Fruit fly (Drosophila melanogaster) whole organism, embryonic: Measurements from ENCODE around the gene CG12239.

ENCODE experiments used
- Blimp-1 ChIP-seq: fragments of 200-800 bp; sonication (Bioruptor generic); optimal IDR thresholded peaks from 3 replicates; lab custom pipeline; 2018; ENCODE audit warnings: missing biosample characterization, missing genetic modification characterization, mild to moderate bottlenecking, moderate library complexity, missing genetic modification reagents
- C15 ChIP-seq: fragments of 200-800 bp; sonication (Bioruptor generic); IDR thresholded peaks from 3 replicates; pipeline ENCODE4 v1.3.6; 2022; ENCODE audit warnings: missing biosample characterization, missing genetic modification characterization
- CG10431 ChIP-seq: fragments of 200-800 bp; sonication (Bioruptor generic); optimal IDR thresholded peaks from 3 replicates; lab custom pipeline; 2018; ENCODE audit warnings: missing biosample characterization, mild to moderate bottlenecking, missing genetic modification characterization
- CG11695 ChIP-seq: fragments of 200-800 bp; sonication (Bioruptor generic); IDR thresholded peaks from 3 replicates; pipeline ENCODE4 v1.3.6; 2022; ENCODE audit warnings: missing biosample characterization, missing genetic modification characterization
- CG11696 ChIP-seq: fragments of 200-800 bp; sonication (Bioruptor generic); IDR thresholded peaks from 2 replicates; pipeline ENCODE4 v1.3.6; 2022; ENCODE audit warnings: missing biosample characterization, missing genetic modification characterization
- CG1233 ChIP-seq: fragments of 200-800 bp; sonication (Bioruptor generic); optimal IDR thresholded peaks from 4 replicates; lab custom pipeline; 2018; ENCODE audit warnings: missing biosample characterization, mild to moderate bottlenecking, missing genetic modification characterization
- CG12744 ChIP-seq: fragments of 200-800 bp; sonication (Bioruptor generic); optimal IDR thresholded peaks from 2 replicates; lab custom pipeline; 2016; ENCODE audit warnings: missing biosample characterization, missing genetic modification characterization
- CG13287 ChIP-seq: fragments of 200-800 bp; sonication (Bioruptor generic); IDR thresholded peaks from 2 replicates; pipeline ENCODE4 v1.3.6; 2022; ENCODE audit warnings: missing biosample characterization, missing genetic modification characterization; ENCODE audit not compliant: partially characterized antibody
- CG13296 ChIP-seq: fragments of 200-800 bp; sonication (Bioruptor generic); optimal IDR thresholded peaks from 3 replicates; lab custom pipeline; 2018; ENCODE audit warnings: missing biosample characterization, mild to moderate bottlenecking, missing genetic modification characterization
- CG14050 ChIP-seq: fragments of 200-800 bp; sonication (Bioruptor generic); IDR thresholded peaks from 3 replicates; pipeline ENCODE4 v1.3.6; 2022; ENCODE audit warnings: missing biosample characterization, missing genetic modification characterization
- CG1647 ChIP-seq: fragments of 200-800 bp; sonication (Bioruptor generic); optimal IDR thresholded peaks from 3 replicates; lab custom pipeline; 2016; ENCODE audit warnings: missing biosample characterization, missing genetic modification characterization
- CG16779 ChIP-seq: fragments of 200-800 bp; sonication (Bioruptor generic); IDR thresholded peaks from 2 replicates; pipeline ENCODE4 v1.3.6; 2022; ENCODE audit warnings: missing biosample characterization, missing genetic modification characterization
- CG17912 ChIP-seq: fragments of 200-800 bp; sonication (Bioruptor generic); optimal IDR thresholded peaks from 2 replicates; lab custom pipeline; 2018; ENCODE audit warnings: missing biosample characterization, mild to moderate bottlenecking, missing genetic modification characterization
- CG1792 ChIP-seq: fragments of 200-800 bp; sonication (Bioruptor generic); optimal IDR thresholded peaks from 2 replicates; lab custom pipeline; 2016; ENCODE audit warnings: missing biosample characterization, missing genetic modification characterization
- CG18764 ChIP-seq: fragments of 200-800 bp; sonication (Bioruptor generic); optimal IDR thresholded peaks from 3 replicates; lab custom pipeline; 2016; ENCODE audit warnings: missing biosample characterization, missing genetic modification characterization
- CG2199 ChIP-seq: fragments of 200-800 bp; sonication (Bioruptor generic); IDR thresholded peaks from 3 replicates; pipeline ENCODE4 v1.3.6; 2022; ENCODE audit warnings: missing biosample characterization, missing genetic modification characterization
- CG2712 ChIP-seq: fragments of 200-800 bp; optimal IDR thresholded peaks from 3 replicates; lab custom pipeline; 2019; ENCODE audit warnings: missing biosample characterization, mild to moderate bottlenecking, missing genetic modification characterization, moderate library complexity
- CG31441 ChIP-seq: fragments of 200-800 bp; sonication (Bioruptor generic); IDR thresholded peaks from 2 replicates; pipeline ENCODE4 v1.3.6; 2022; ENCODE audit warnings: missing biosample characterization, missing genetic modification characterization
- CG4854 ChIP-seq: fragments of 200-800 bp; sonication (Bioruptor generic); optimal IDR thresholded peaks from 2 replicates; lab custom pipeline; 2016; ENCODE audit warnings: missing biosample characterization, missing genetic modification characterization, inconsistent platforms
- CG5180 ChIP-seq: fragments of 200-800 bp; sonication (Bioruptor generic); optimal IDR thresholded peaks from 3 replicates; lab custom pipeline; 2017; ENCODE audit warnings: missing biosample characterization, missing genetic modification characterization, mild to moderate bottlenecking, moderate library complexity, missing genetic modification reagents
- CG6175 ChIP-seq: fragments of 200-800 bp; sonication (Bioruptor generic); IDR thresholded peaks from 3 replicates; pipeline ENCODE4 v1.3.6; 2022; ENCODE audit warnings: missing biosample characterization, missing genetic modification characterization
- CG8388 ChIP-seq: fragments of 200-800 bp; sonication (Bioruptor generic); optimal IDR thresholded peaks from 2 replicates; lab custom pipeline; 2019; ENCODE audit warnings: missing biosample characterization, mild to moderate bottlenecking, missing genetic modification characterization, moderate library complexity
- Camta ChIP-seq: fragments of 200-800 bp; sonication (Bioruptor generic); optimal IDR thresholded peaks from 2 replicates; lab custom pipeline; 2016; ENCODE audit warnings: missing biosample characterization, missing genetic modification characterization
- CkIIα-i1 ChIP-seq: fragments of 200-800 bp; sonication (Bioruptor generic); IDR thresholded peaks from 2 replicates; pipeline ENCODE4 v1.3.6; 2022; ENCODE audit warnings: missing biosample characterization, missing genetic modification characterization
- Doc2 ChIP-seq: fragments of 200-800 bp; sonication (Bioruptor generic); IDR thresholded peaks from 2 replicates; pipeline ENCODE4 v1.3.6; 2022; ENCODE audit warnings: missing biosample characterization, missing genetic modification characterization
- E2f2 ChIP-seq: fragments of 200-800 bp; sonication (Bioruptor generic); IDR thresholded peaks from 2 replicates; pipeline ENCODE4 v1.3.6; 2022; ENCODE audit warnings: missing biosample characterization, missing genetic modification characterization
- Elba2 ChIP-seq: fragments of 200-800 bp; sonication (Bioruptor generic); optimal IDR thresholded peaks from 3 replicates; lab custom pipeline; 2016; ENCODE audit warnings: missing biosample characterization, missing genetic modification characterization
- H2.0 ChIP-seq: fragments of 200-800 bp; sonication (Bioruptor generic); IDR thresholded peaks from 2 replicates; pipeline ENCODE4 v1.3.6; 2022; ENCODE audit warnings: missing biosample characterization, missing genetic modification characterization
- HmgD ChIP-seq: fragments of 200-800 bp; sonication (Bioruptor generic); optimal IDR thresholded peaks from 3 replicates; lab custom pipeline; 2016; ENCODE audit warnings: missing biosample characterization, missing genetic modification characterization
- Hr78 ChIP-seq, 2 experiments: fragments of 200-800 bp in 1 of 2; fragments of >200 bp in 1 of 2; sonication (Bioruptor generic) in 1 of 2; optimal IDR thresholded peaks; 2 replicates each; lab custom pipeline; 2017 to 2019; ENCODE audit warnings: missing biosample characterization in 2 of 2, missing genetic modification characterization in 2 of 2, mild to moderate bottlenecking in 1 of 2, moderate library complexity in 1 of 2
- Hsf ChIP-seq: fragments of 200-800 bp; sonication (Bioruptor generic); optimal IDR thresholded peaks from 3 replicates; lab custom pipeline; 2016; ENCODE audit warnings: missing biosample characterization, missing genetic modification characterization
- Lhr ChIP-seq: fragments of 200-800 bp; sonication (Bioruptor generic); optimal IDR thresholded peaks from 3 replicates; lab custom pipeline; 2017; ENCODE audit warnings: mild to moderate bottlenecking, missing biosample characterization, missing genetic modification reagents, missing genetic modification characterization
- Lpt ChIP-seq: fragments of >200 bp; optimal IDR thresholded peaks from 2 replicates; lab custom pipeline; 2018; ENCODE audit warnings: missing biosample characterization, missing genetic modification characterization
- NFAT ChIP-seq: fragments of 200-800 bp; sonication (Bioruptor generic); IDR thresholded peaks from 2 replicates; pipeline ENCODE4 v1.3.6; 2022; ENCODE audit warnings: missing biosample characterization, missing genetic modification characterization
- Ssrp ChIP-seq: fragments of 200-800 bp; sonication (Bioruptor generic); optimal IDR thresholded peaks from 2 replicates; lab custom pipeline; 2018; ENCODE audit warnings: missing biosample characterization, mild to moderate bottlenecking, missing genetic modification characterization, moderate library complexity
- ab ChIP-seq: fragments of 200-800 bp; sonication (Bioruptor generic); optimal IDR thresholded peaks from 2 replicates; lab custom pipeline; 2016; ENCODE audit warnings: missing biosample characterization, missing genetic modification characterization
- az2 ChIP-seq: fragments of 200-800 bp; sonication (Bioruptor generic); optimal IDR thresholded peaks from 3 replicates; lab custom pipeline; 2016; ENCODE audit warnings: missing biosample characterization, missing genetic modification characterization
- cas ChIP-seq: fragments of 200-800 bp; sonication (Bioruptor generic); IDR thresholded peaks from 2 replicates; pipeline ENCODE4 v1.3.6; 2022; ENCODE audit warnings: missing biosample characterization, missing genetic modification characterization
- eve ChIP-seq, 2 experiments: fragments of >200 bp; optimal IDR thresholded peaks; 2 replicates each; lab custom pipeline; 2017; ENCODE audit warnings: missing biosample characterization in 2 of 2, missing genetic modification characterization in 2 of 2
- hkb ChIP-seq, 2 experiments: fragments of 200-800 bp in 1 of 2; fragments of >200 bp in 1 of 2; sonication (Bioruptor generic) in 1 of 2; IDR thresholded peaks in 1 of 2; optimal IDR thresholded peaks in 1 of 2; 2 replicates each; pipeline versions ENCODE4 v1.3.6 to Lab custom; 2017 to 2022; ENCODE audit warnings: missing biosample characterization in 1 of 2, missing genetic modification characterization in 1 of 2
- lmd ChIP-seq: fragments of 200-800 bp; sonication (Bioruptor generic); IDR thresholded peaks from 2 replicates; pipeline ENCODE4 v1.3.6; 2022; ENCODE audit warnings: missing biosample characterization, missing genetic modification characterization
- nmo ChIP-seq: fragments of 200-800 bp; sonication (Bioruptor generic); optimal IDR thresholded peaks from 2 replicates; lab custom pipeline; 2018; ENCODE audit warnings: missing biosample characterization, mild to moderate bottlenecking, missing genetic modification characterization, moderate library complexity
- oc ChIP-seq: fragments of 200-800 bp; sonication (Bioruptor generic); optimal IDR thresholded peaks from 2 replicates; lab custom pipeline; 2018; ENCODE audit warnings: missing biosample characterization, mild to moderate bottlenecking, missing genetic modification characterization, moderate library complexity
- org-1 ChIP-seq: fragments of 200-800 bp; sonication (Bioruptor generic); optimal IDR thresholded peaks from 2 replicates; lab custom pipeline; 2017; ENCODE audit warnings: missing biosample characterization, missing genetic modification characterization
- pita ChIP-seq: fragments of 200-800 bp; sonication (Bioruptor generic); optimal IDR thresholded peaks from 2 replicates; lab custom pipeline; 2017; ENCODE audit warnings: missing biosample characterization, mild to moderate bottlenecking, missing genetic modification characterization
- pnt ChIP-seq: fragments of 200-800 bp; sonication (Bioruptor generic); optimal IDR thresholded peaks from 3 replicates; lab custom pipeline; 2016; ENCODE audit warnings: missing biosample characterization, missing genetic modification characterization
- rib ChIP-seq: fragments of 200-800 bp; sonication (Bioruptor generic); IDR thresholded peaks from 2 replicates; pipeline ENCODE4 v1.3.6; 2022; ENCODE audit warnings: missing biosample characterization, missing genetic modification characterization
- slbo ChIP-seq: fragments of 200-800 bp; sonication (Bioruptor generic); IDR thresholded peaks from 2 replicates; pipeline ENCODE4 v1.3.6; 2022; ENCODE audit warnings: missing biosample characterization, missing genetic modification characterization
- trem ChIP-seq: fragments of 200-800 bp; optimal IDR thresholded peaks from 3 replicates; lab custom pipeline; 2019; ENCODE audit warnings: missing biosample characterization, mild to moderate bottlenecking, missing genetic modification characterization, moderate library complexity
- tx ChIP-seq: fragments of 200-800 bp; sonication (Bioruptor generic); optimal IDR thresholded peaks from 2 replicates; lab custom pipeline; 2016; ENCODE audit warnings: missing biosample characterization, missing genetic modification characterization

Gene CG12239

dm6 chrX:5756146-5756545, 35.8 kb upstream of the CG12239 start (continued):
- no peak for TF ChIP-seq CG14050 (GFP tag; lab: Robert Waterston, UW)
- TF ChIP-seq az2 (GFP tag; lab: Kevin White, UChicago) = no peak
- no peak for TF ChIP-seq tx (GFP tag; lab: Kevin White, UChicago)
- no peak for TF ChIP-seq pnt
- TF ChIP-seq lmd (GFP tag; lab: Robert Waterston, UW) = no peak
- TF ChIP-seq Lhr (GFP tag; lab: Kevin White, UChicago) = no peak
- no peak for TF ChIP-seq CG13296 (GFP tag; lab: Kevin White, UChicago)
- TF ChIP-seq ab (GFP tag; lab: Kevin White, UChicago) = no peak
- TF ChIP-seq hkb (optimal IDR thresholded peaks at IDR 0.05; lab: Kevin White, UChicago) = no peak
- no peak for TF ChIP-seq hkb (GFP tag; IDR thresholded peaks at IDR 0.05; lab: Robert Waterston, UW)
- TF ChIP-seq CG2712 (tag; lab: Kevin White, UChicago) = no peak
- TF ChIP-seq cas (GFP tag; lab: Robert Waterston, UW) = no peak
- TF ChIP-seq CG4854 (GFP tag; lab: Kevin White, UChicago) = no peak
- TF ChIP-seq Elba2 (GFP tag; lab: Kevin White, UChicago) = no peak
- peak; percentile 79; the same call in 1 of the 3 replicates for TF ChIP-seq CG2199 (GFP tag; lab: Robert Waterston, UW)
- TF ChIP-seq CG16779 = no peak
- TF ChIP-seq Blimp-1 (GFP tag; lab: Kevin White, UChicago) = peak; percentile 85
- TF ChIP-seq rib (GFP tag; lab: Robert Waterston, UW) = no peak
- TF ChIP-seq CG31441 (GFP tag; lab: Robert Waterston, UW) = no peak
- TF ChIP-seq slbo = no peak
- TF ChIP-seq CG1233 (GFP tag; lab: Kevin White, UChicago) = no peak
- TF ChIP-seq CG6175 (GFP tag; lab: Robert Waterston, UW) = no peak
- TF ChIP-seq CG18764 (GFP tag; lab: Kevin White, UChicago) = no peak
- TF ChIP-seq CG5180 (GFP tag; lab: Kevin White, UChicago) = no peak
- peak; percentile 71; the same call in 1 of the 2 replicates for TF ChIP-seq NFAT (GFP tag; lab: Robert Waterston, UW)
- no peak for TF ChIP-seq C15 (GFP tag; lab: Robert Waterston, UW)
- no peak for TF ChIP-seq Ssrp (tag; lab: Kevin White, UChicago)
- no peak for TF ChIP-seq nmo (GFP tag; lab: Kevin White, UChicago)
- no peak for TF ChIP-seq HmgD (GFP tag; lab: Kevin White, UChicago)
- TF ChIP-seq oc (tag; lab: Kevin White, UChicago) = no peak
- TF ChIP-seq trem = no peak
- TF ChIP-seq H2.0 (GFP tag; lab: Robert Waterston, UW) = no peak
- no peak for TF ChIP-seq pita (GFP tag; lab: Kevin White, UChicago)
- TF ChIP-seq CG17912 (GFP tag; lab: Kevin White, UChicago) = no peak
- TF ChIP-seq org-1 (GFP tag; lab: Kevin White, UChicago) = no peak
- TF ChIP-seq CG13287 (GFP tag; lab: Robert Waterston, UW) = no peak
- no peak for TF ChIP-seq Camta
- TF ChIP-seq E2f2 = no peak
- no peak for TF ChIP-seq CG1647
- TF ChIP-seq CG11695 = no peak
- no peak for TF ChIP-seq CG11696 (GFP tag; lab: Robert Waterston, UW)
- TF ChIP-seq Doc2 = no peak
- TF ChIP-seq CG10431 = peak; percentile 90
- no peak for TF ChIP-seq eve (GFP tag; optimal IDR thresholded peaks at IDR 0.05; lab: Kevin White, UChicago)
- no peak for TF ChIP-seq Hsf
- TF ChIP-seq Lpt (GFP tag; lab: Kevin White, UChicago) = no peak
- TF ChIP-seq Hr78 (GFP tag; optimal IDR thresholded peaks at IDR 0.05; lab: Kevin White, UChicago) = peak in 1 of 2 experiments; percentile 81
- no peak for TF ChIP-seq CkIIα-i1 (GFP tag; lab: Robert Waterston, UW)
- TF ChIP-seq CG8388 = no peak
- no peak for TF ChIP-seq CG1792 (GFP tag; lab: Kevin White, UChicago)
- no peak for TF ChIP-seq CG12744 (GFP tag; lab: Kevin White, UChicago)
